Worm (Caenorhabditis elegans) whole organism, L4 larva: Measurements from ENCODE around the gene kin-2.

Experiments
- F26F4.8 ChIP-seq: fragments of 200-800 bp; sonication (Bioruptor generic); conservative IDR thresholded peaks from 2 replicates; pipeline ENCODE4 v1.3.6; 2022; ENCODE audit warnings: missing genetic modification characterization, missing compliant biosample characterization
- Y105C5A.15 ChIP-seq: fragments of 200-800 bp; sonication (Bioruptor generic); IDR thresholded peaks from 2 replicates; pipeline ENCODE4 v1.3.6; 2022; ENCODE audit warnings: missing genetic modification characterization, missing compliant biosample characterization
- Y5F2A.4 ChIP-seq: fragments of 200-800 bp; sonication (Bioruptor generic); optimal IDR thresholded peaks from 2 replicates; lab custom pipeline; 2018; ENCODE audit warnings: mild to moderate bottlenecking, missing genetic modification characterization, missing compliant biosample characterization
- aha-1 ChIP-seq: fragments of 150-350 bp; peaks from one replicate; lab custom pipeline; 2014; ENCODE audit warnings: missing biosample characterization, missing genetic modification characterization
- ceh-20 ChIP-seq: fragments of 200-800 bp; sonication (Bioruptor generic); IDR thresholded peaks from 2 replicates; pipeline ENCODE4 v1.3.6; 2022; ENCODE audit warnings: missing genetic modification reagents, missing genetic modification characterization, missing compliant biosample characterization
- ceh-44 ChIP-seq: fragments of 200-800 bp; sonication (Bioruptor generic); IDR thresholded peaks from 2 replicates; pipeline ENCODE4 v1.3.6; 2022; ENCODE audit warnings: missing genetic modification reagents, missing genetic modification characterization, missing compliant biosample characterization
- daf-16 ChIP-seq, 3 experiments: sonication (generic microtip); optimal IDR thresholded peaks; 2 replicates each; lab custom pipeline; 2016 to 2017; ENCODE audit warnings: missing genetic modification characterization in 3 of 3, missing genetic modification reagents in 3 of 3, mild to moderate bottlenecking in 2 of 3, missing compliant biosample characterization in 2 of 3, missing biosample characterization in 1 of 3, moderate library complexity in 1 of 3
- egl-43 ChIP-seq: fragments of 200-800 bp; sonication (Bioruptor generic); IDR thresholded peaks from 2 replicates; pipeline ENCODE4 v1.3.6; 2022; ENCODE audit warnings: missing genetic modification reagents, missing genetic modification characterization, missing compliant biosample characterization
- hif-1 ChIP-seq, 2 experiments: sonication (generic microtip); optimal IDR thresholded peaks; 2 replicates each; lab custom pipeline; 2016 to 2017; ENCODE audit warnings: missing compliant biosample characterization in 2 of 2, missing genetic modification characterization in 2 of 2, missing genetic modification reagents in 2 of 2, missing genotype in 2 of 2, mild to moderate bottlenecking in 1 of 2
- lin-38 ChIP-seq: fragments of 200-800 bp; sonication (Bioruptor generic); IDR thresholded peaks from 2 replicates; pipeline ENCODE4 v1.3.6; 2022; ENCODE audit warnings: missing genetic modification reagents, missing genetic modification characterization, missing compliant biosample characterization
- lin-39 ChIP-seq: fragments of 150-350 bp; optimal IDR thresholded peaks from 2 replicates; lab custom pipeline; 2014; ENCODE audit warnings: missing biosample characterization, missing genetic modification reagents, missing genetic modification characterization
- lir-3 ChIP-seq: sonication (generic microtip); optimal IDR thresholded peaks from 2 replicates; lab custom pipeline; 2016; ENCODE audit warnings: mild to moderate bottlenecking, missing genetic modification characterization, missing compliant biosample characterization
- lsy-2 ChIP-seq, 2 experiments: fragments of 150-350 bp in 1 of 2; sonication (generic microtip) in 1 of 2; optimal IDR thresholded peaks; 2 replicates each; lab custom pipeline; 2014 to 2017; ENCODE audit warnings: missing biosample characterization in 2 of 2, missing genetic modification characterization in 2 of 2
- madf-9 ChIP-seq: fragments of 200-800 bp; sonication (Bioruptor generic); conservative IDR thresholded peaks from 2 replicates; pipeline ENCODE4 v1.3.6; 2022; ENCODE audit warnings: missing genetic modification reagents, missing genetic modification characterization, missing compliant biosample characterization
- mxl-2 ChIP-seq: fragments of 200-800 bp; sonication (Bioruptor generic); conservative IDR thresholded peaks from 2 replicates; pipeline ENCODE4 v1.3.6; 2022; ENCODE audit warnings: missing genetic modification reagents, missing genetic modification characterization, missing compliant biosample characterization
- nhr-102 ChIP-seq: sonication (generic microtip); optimal IDR thresholded peaks from 2 replicates; lab custom pipeline; 2016; ENCODE audit warnings: mild to moderate bottlenecking, missing genetic modification characterization, moderate library complexity, missing compliant biosample characterization
- nhr-11 ChIP-seq: fragments of 150-350 bp; optimal IDR thresholded peaks from 2 replicates; lab custom pipeline; 2014; ENCODE audit warnings: missing biosample characterization, missing genetic modification characterization
- nhr-237 ChIP-seq: sonication (generic microtip); optimal IDR thresholded peaks from 2 replicates; lab custom pipeline; 2017; ENCODE audit warnings: missing biosample characterization, missing genetic modification characterization
- nhr-48 ChIP-seq: sonication (generic microtip); optimal IDR thresholded peaks from 2 replicates; lab custom pipeline; 2016; ENCODE audit warnings: mild to moderate bottlenecking, missing genetic modification characterization, missing compliant biosample characterization
- pqm-1 ChIP-seq: sonication (generic microtip); optimal IDR thresholded peaks from 2 replicates; lab custom pipeline; 2017; ENCODE audit warnings: missing biosample characterization, missing genetic modification characterization
- saeg-2 ChIP-seq: fragments of 200-800 bp; sonication (Bioruptor generic); IDR thresholded peaks from 2 replicates; pipeline ENCODE4 v1.3.6; 2022; ENCODE audit warnings: missing genetic modification reagents, missing genetic modification characterization, missing compliant biosample characterization
- set-16 ChIP-seq: fragments of 200-800 bp; sonication (Bioruptor generic); IDR thresholded peaks from 2 replicates; pipeline ENCODE4 v1.3.6; 2022; ENCODE audit warnings: missing genetic modification reagents, missing genetic modification characterization, missing compliant biosample characterization
- snpc-1.2 ChIP-seq: fragments of 200-800 bp; sonication (Bioruptor generic); IDR thresholded peaks from 2 replicates; pipeline ENCODE4 v1.3.6; 2022; ENCODE audit warnings: missing genetic modification reagents, missing genetic modification characterization, missing compliant biosample characterization
- tag-97 ChIP-seq: fragments of 200-800 bp; sonication (Bioruptor generic); IDR thresholded peaks from 2 replicates; pipeline ENCODE4 v1.3.6; 2022; ENCODE audit warnings: missing genetic modification characterization, missing compliant biosample characterization
- tra-1 ChIP-seq: fragments of 200-800 bp; sonication (Bioruptor generic); IDR thresholded peaks from 2 replicates; pipeline ENCODE4 v1.3.6; 2022; ENCODE audit warnings: missing genetic modification reagents, missing genetic modification characterization, missing compliant biosample characterization
- unc-39 ChIP-seq: sonication (generic microtip); optimal IDR thresholded peaks from 2 replicates; lab custom pipeline; 2017; ENCODE audit warnings: missing biosample characterization, missing genetic modification characterization
- unc-62 ChIP-seq, 3 experiments: fragments of 150-350 bp in 1 of 3; sonication (generic microtip); optimal IDR thresholded peaks in 2 of 3; peaks in 1 of 3; 1 replicate in 1 of 3; 2 replicates in 2 of 3; lab custom pipeline; 2014 to 2017; ENCODE audit warnings: missing biosample characterization in 3 of 3, missing genetic modification characterization in 3 of 3, missing genetic modification reagents in 3 of 3, missing genotype in 1 of 3
- vab-7 ChIP-seq: fragments of 200-800 bp; sonication (Bioruptor generic); IDR thresholded peaks from 2 replicates; pipeline ENCODE4 v1.3.6; 2022; ENCODE audit warnings: missing genetic modification reagents, missing genetic modification characterization, missing compliant biosample characterization
- zfp-3 ChIP-seq: fragments of 200-800 bp; sonication (Bioruptor generic); conservative IDR thresholded peaks from 2 replicates; pipeline ENCODE4 v1.3.6; 2022; ENCODE audit warnings: missing genetic modification reagents, missing genetic modification characterization, missing compliant biosample characterization
- ztf-7 ChIP-seq: fragments of 150-350 bp; optimal IDR thresholded peaks from 2 replicates; lab custom pipeline; 2014; ENCODE audit warnings: missing biosample characterization, missing genetic modification characterization

The kin-2 gene

DNA sequence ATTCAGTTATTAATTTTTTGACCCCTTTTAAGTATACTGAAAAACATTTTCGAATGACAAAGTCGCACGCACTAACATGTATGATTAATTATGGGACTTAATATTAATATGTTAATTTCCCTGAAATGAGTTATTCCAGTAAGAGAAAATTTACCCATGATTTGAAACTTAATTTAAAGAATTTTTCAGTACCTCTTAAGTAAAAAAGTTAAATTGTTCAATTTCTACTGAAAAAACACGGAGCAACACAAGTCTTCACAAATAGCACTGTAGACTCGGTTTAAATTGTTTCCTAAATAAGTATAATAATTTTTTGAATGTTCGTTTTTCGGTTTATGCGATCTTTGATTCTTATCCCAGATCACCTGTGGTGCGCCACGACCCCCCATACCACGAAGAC lies 24.8 kb upstream of the kin-2 start:
- TF ChIP-seq unc-62 (GFP tag; optimal IDR thresholded peaks at IDR 0.05 in 1 of 2; lab: Kevin White, UChicago), result peak in 1 of 2 experiments; percentile 91
- TF ChIP-seq unc-62 (tag; optimal IDR thresholded peaks at IDR 0.05; lab: Kevin White, UChicago), result no peak
- no peak for TF ChIP-seq vab-7

ce11 chrX:6001432-6001831 lies 23.8 kb upstream of the kin-2 start, which contains the start of gene F22F4.4:
Gene F22F4.4, minus strand, starts transcription at chrX:6001532.
- TF ChIP-seq unc-62 (GFP tag; optimal IDR thresholded peaks at IDR 0.05 in 1 of 2; lab: Kevin White, UChicago), result peak in 1 of 2 experiments; percentile 21
- no peak for TF ChIP-seq unc-62 (tag; optimal IDR thresholded peaks at IDR 0.05; lab: Kevin White, UChicago)
- TF ChIP-seq egl-43 (GFP tag; lab: Robert Waterston, UW), result no peak

DNA sequence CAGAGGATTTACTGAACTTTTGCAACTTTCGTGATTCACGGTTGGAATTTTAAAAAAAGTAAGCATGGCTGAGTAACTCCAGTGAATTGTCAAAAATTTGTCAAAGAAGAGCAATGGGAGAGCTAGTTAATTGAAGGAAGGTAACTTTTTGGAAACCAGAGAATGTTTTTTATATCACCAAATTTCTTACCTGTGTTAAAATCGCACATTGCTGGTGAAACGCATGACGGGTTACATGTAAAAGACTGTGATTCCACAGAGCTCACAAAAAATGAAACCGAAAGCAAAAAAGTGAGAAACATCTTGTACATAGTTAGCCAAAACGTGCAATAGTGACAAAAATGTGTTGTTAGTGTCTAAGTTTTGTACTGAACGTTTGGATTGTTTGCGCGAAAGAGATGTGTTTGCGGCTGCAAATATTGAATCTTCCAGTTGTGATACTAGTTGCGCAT lies 21.5 kb upstream of the kin-2 start, which contains the start of gene F22F4.9:
TSS of gene F22F4.9 (minus strand) at position 402 of the 452 bp plus-strand sequence.
- TF ChIP-seq unc-62 (GFP tag; optimal IDR thresholded peaks at IDR 0.05 in 1 of 2; lab: Kevin White, UChicago) (peak in 1 of 2 experiments; percentile 83), unc-62 (tag; optimal IDR thresholded peaks at IDR 0.05; lab: Kevin White, UChicago) (no peak), madf-9 (GFP tag; lab: Robert Waterston, UW) (no peak), aha-1 (peak; percentile 81)

- no peak for TF ChIP-seq tag-97 (GFP tag; lab: Robert Waterston, UW)
- TF ChIP-seq ceh-20, result no peak
- 0 out of 2 replicates have a peak, but pooled peaks have one; percentile 33 for TF ChIP-seq egl-43 (GFP tag; lab: Robert Waterston, UW)
- TF ChIP-seq ztf-7 (tag; lab: Kevin White, UChicago), result no peak
- peak; percentile 62; the same call in 1 of the 2 replicates for TF ChIP-seq set-16 (GFP tag; lab: Robert Waterston, UW)
- no peak for TF ChIP-seq ceh-44 (GFP tag; lab: Robert Waterston, UW)
- peak; percentile 25 for TF ChIP-seq aha-1
- TF ChIP-seq snpc-1.2, result no peak
- TF ChIP-seq, all 104 proteins: peak for 3
Observed at ce11 chrX:5995613-5996206, 18.1 kb upstream of the kin-2 start, which contains the start of gene inx-3. Gene inx-3, plus strand, starts transcription at chrX:5996156.

DNA sequence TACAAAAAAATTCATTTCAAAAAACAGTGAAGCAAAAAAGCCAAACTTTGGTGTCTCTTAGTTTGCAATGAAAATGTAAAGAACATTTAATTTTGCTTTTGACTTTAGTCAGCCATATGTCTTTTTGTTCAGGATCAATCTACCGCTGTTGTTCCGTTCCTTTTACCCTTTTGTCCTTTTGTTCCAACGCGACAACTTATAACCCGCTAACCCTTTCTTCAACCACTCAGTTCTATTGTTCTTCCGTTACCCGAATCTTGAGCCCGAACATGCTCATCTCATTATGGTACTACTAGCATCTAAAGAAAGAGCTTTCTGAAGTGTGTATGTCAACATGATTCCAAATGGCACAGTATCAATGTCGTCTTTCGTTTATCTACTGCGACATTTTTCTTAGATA lies 16.4 kb upstream of the kin-2 start:
- TF ChIP-seq lin-39 (no peak), mxl-2 (no peak), nhr-48 (tag; lab: Kevin White, UChicago) (no peak), snpc-1.2 (no peak), nhr-11 (tag; lab: Kevin White, UChicago) (no peak), tra-1 (GFP tag; lab: Robert Waterston, UW) (no peak), Y105C5A.15 (GFP tag; lab: Robert Waterston, UW) (no peak), unc-39 (tag; lab: Kevin White, UChicago) (no peak), daf-16 (GFP tag; optimal IDR thresholded peaks at IDR 0.05; lab: Kevin White, UChicago) (no peak), daf-16 (tag; optimal IDR thresholded peaks at IDR 0.05; lab: Kevin White, UChicago) (no peak)

DNA sequence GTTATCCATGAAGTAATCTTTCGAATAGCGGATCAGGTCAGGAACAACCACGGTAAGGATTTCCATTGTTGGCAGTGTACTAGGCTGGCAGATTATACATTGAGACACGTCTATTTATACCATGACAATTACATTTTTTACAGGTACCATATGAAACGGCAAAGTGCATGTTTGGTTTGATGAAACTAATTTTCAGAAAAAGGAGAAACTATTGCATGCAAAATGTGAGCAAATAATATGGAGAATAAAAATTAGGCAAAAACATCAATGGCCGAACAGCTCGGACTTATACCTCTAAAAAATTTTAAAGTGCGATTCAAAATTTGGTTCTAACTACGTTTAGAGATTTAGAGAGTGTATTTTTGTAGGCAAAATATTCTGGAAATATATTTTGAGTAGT lies 15.1 kb upstream of the kin-2 start, which contains the start of gene F22F4.5:
TSS of gene F22F4.5 (minus strand) at position 101 of the 400 bp plus-strand sequence.
- TF ChIP-seq nhr-237 (tag; lab: Kevin White, UChicago), result no peak
- no peak for TF ChIP-seq zfp-3 (GFP tag; lab: Robert Waterston, UW)
- TF ChIP-seq hif-1 (tag; optimal IDR thresholded peaks at IDR 0.05; lab: Kevin White, UChicago), result no peak
- TF ChIP-seq Y5F2A.4, result no peak
- TF ChIP-seq egl-43 (GFP tag; lab: Robert Waterston, UW), result no peak
- TF ChIP-seq, all 104 proteins: peak for 0

DNA sequence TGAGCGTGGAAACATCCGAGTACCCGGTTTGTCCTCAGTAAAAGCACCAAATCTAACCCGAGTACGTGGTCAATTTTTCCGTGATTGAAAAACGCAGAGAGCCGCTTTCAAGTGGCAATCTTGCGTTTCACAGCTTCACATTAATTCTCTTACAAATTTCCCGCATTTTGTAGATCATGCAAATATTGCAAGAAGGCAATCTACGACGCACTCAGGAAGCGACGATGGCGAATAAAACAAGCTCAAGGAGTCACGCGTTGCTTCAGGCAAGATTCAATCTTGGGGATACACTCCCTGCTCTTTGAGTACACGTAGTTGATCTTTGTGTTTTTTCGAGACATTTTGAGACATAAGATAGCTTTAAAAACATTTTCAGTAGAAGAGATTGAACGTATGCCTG lies 10.3 kb upstream of the kin-2 start:
- TF ChIP-seq nhr-11 (tag; lab: Kevin White, UChicago) (no peak), F26F4.8 (no peak), nhr-102 (no peak), hif-1 (tag; optimal IDR thresholded peaks at IDR 0.05; lab: Kevin White, UChicago) (no peak), lin-38 (GFP tag; lab: Robert Waterston, UW) (no peak), pqm-1 (tag; lab: Kevin White, UChicago) (no peak), lsy-2 (tag; optimal IDR thresholded peaks at IDR 0.05; lab: Kevin White, UChicago) (no peak), lir-3 (no peak), saeg-2 (no peak)
- TF ChIP-seq, all 104 proteins: peak for 0
